Worm (Caenorhabditis elegans) whole organism, L2 larva: Measurements from ENCODE around the gene C17H12.8.

ENCODE experiments used
- C34F6.9 ChIP-seq: fragments of 150-350 bp; optimal IDR thresholded peaks from 2 replicates; lab custom pipeline; 2014; ENCODE audit warnings: missing biosample characterization, missing genetic modification characterization
- ama-1 ChIP-seq: fragments of 150-350 bp; optimal IDR thresholded peaks from 2 replicates; lab custom pipeline; 2018; ENCODE audit warnings: inconsistent platforms
- blmp-1 ChIP-seq: sonication (generic microtip); optimal IDR thresholded peaks from 2 replicates; lab custom pipeline; 2017; ENCODE audit warnings: missing genetic modification characterization, mild to moderate bottlenecking, missing compliant biosample characterization, antibody characterized with exemption, moderate library complexity; ENCODE audit not compliant: insufficient read depth
- elt-1 ChIP-seq: fragments of 150-350 bp; optimal IDR thresholded peaks from 2 replicates; lab custom pipeline; 2014; ENCODE audit warnings: missing biosample characterization, missing genetic modification characterization
- elt-3 ChIP-seq: sonication (generic microtip); optimal IDR thresholded peaks from 2 replicates; lab custom pipeline; 2017; ENCODE audit warnings: missing biosample characterization, missing genetic modification characterization
- lin-13 ChIP-seq: fragments of 150-350 bp; optimal IDR thresholded peaks from 2 replicates; lab custom pipeline; 2014; ENCODE audit warnings: missing biosample characterization, missing genetic modification reagents, missing genetic modification characterization
- mab-5 ChIP-seq: fragments of 150-350 bp; optimal IDR thresholded peaks from 2 replicates; lab custom pipeline; 2014; ENCODE audit warnings: missing biosample characterization, missing genetic modification characterization
- nhr-11 ChIP-seq: fragments of 150-350 bp; optimal IDR thresholded peaks from 2 replicates; lab custom pipeline; 2014; ENCODE audit warnings: missing biosample characterization, missing genetic modification characterization
- nhr-237 ChIP-seq: fragments of 150-350 bp; optimal IDR thresholded peaks from 2 replicates; lab custom pipeline; 2014; ENCODE audit warnings: missing biosample characterization, missing genetic modification characterization
- skn-1 ChIP-seq: sonication (generic microtip); optimal IDR thresholded peaks from 2 replicates; lab custom pipeline; 2017; ENCODE audit warnings: missing biosample characterization, missing genetic modification characterization
- snpc-4 ChIP-seq: fragments of 150-350 bp; optimal IDR thresholded peaks from 2 replicates; lab custom pipeline; 2014; ENCODE audit warnings: missing biosample characterization, missing genetic modification characterization
- zag-1 ChIP-seq: fragments of 150-350 bp; optimal IDR thresholded peaks from 2 replicates; lab custom pipeline; 2014; ENCODE audit warnings: missing biosample characterization, missing genetic modification characterization

- TF ChIP-seq nhr-11 (tag; lab: Kevin White, UChicago) (no peak), nhr-237 (tag; lab: Kevin White, UChicago) (no peak), elt-1 (no peak), snpc-4 (no peak), mab-5 (no peak), zag-1 (tag; lab: Kevin White, UChicago) (no peak), C34F6.9 (no peak), ama-1 (no peak), blmp-1 (tag; lab: Kevin White, UChicago) (no peak), elt-3 (no peak), skn-1 (tag; lab: Kevin White, UChicago) (no peak), lin-13 (GFP tag; lab: Kevin White, UChicago) (no peak)
Observed at ce11 chrIV:6829902-6830301, 11.4 kb downstream of the C17H12.8 start, which contains the start of gene H20E11.1.
